Worm (Caenorhabditis elegans) whole organism, early embryonic: ENCODE measurements around the gene epg-4.

ENCODE experiments used
- F13C5.2 ChIP-seq: sonication (generic microtip); optimal IDR thresholded peaks from 2 replicates; lab custom pipeline; 2017; ENCODE audit warnings: mild to moderate bottlenecking, missing genetic modification characterization, inconsistent platforms, missing compliant biosample characterization
- ama-1 ChIP-seq: fragments of 150-350 bp; optimal IDR thresholded peaks from 2 replicates; lab custom pipeline; 2014
- ceh-13 ChIP-seq: fragments of 200-800 bp; sonication (Bioruptor generic); optimal IDR thresholded peaks from 2 replicates; lab custom pipeline; 2018; ENCODE audit warnings: mild to moderate bottlenecking, missing genetic modification characterization, missing compliant biosample characterization
- ceh-36 ChIP-seq: sonication (generic microtip); optimal IDR thresholded peaks from 2 replicates; lab custom pipeline; 2016; ENCODE audit warnings: missing genetic modification characterization, inconsistent platforms, missing compliant biosample characterization
- ets-7 ChIP-seq: sonication (generic microtip); optimal IDR thresholded peaks from 2 replicates; lab custom pipeline; 2016; ENCODE audit warnings: missing genotype, missing genetic modification characterization, missing compliant biosample characterization
- flt-1 ChIP-seq: fragments of 200-800 bp; sonication (Bioruptor generic); IDR thresholded peaks from 2 replicates; pipeline ENCODE4 v1.3.6; 2022; ENCODE audit warnings: missing genetic modification characterization, missing compliant biosample characterization
- hmg-4 ChIP-seq: fragments of 200-800 bp; sonication (Bioruptor generic); optimal IDR thresholded peaks from 2 replicates; lab custom pipeline; 2018; ENCODE audit warnings: mild to moderate bottlenecking, missing genetic modification characterization, missing compliant biosample characterization
- hnd-1 ChIP-seq: sonication (generic microtip); optimal IDR thresholded peaks from 2 replicates; lab custom pipeline; 2016; ENCODE audit warnings: missing genetic modification characterization, missing compliant biosample characterization
- sea-1 ChIP-seq: fragments of 200-800 bp; sonication (Bioruptor generic); conservative IDR thresholded peaks from 2 replicates; pipeline ENCODE4 v1.3.6; 2022; ENCODE audit warnings: missing genetic modification characterization, missing compliant biosample characterization
- tbx-11 ChIP-seq: fragments of 200-800 bp; sonication (Bioruptor generic); IDR thresholded peaks from 2 replicates; pipeline ENCODE4 v1.3.6; 2022; ENCODE audit warnings: missing genetic modification characterization, missing compliant biosample characterization
- tbx-37 ChIP-seq: fragments of 200-800 bp; sonication (Bioruptor generic); conservative IDR thresholded peaks from 2 replicates; pipeline ENCODE4 v1.3.6; 2022; ENCODE audit warnings: missing genetic modification reagents, missing genetic modification characterization, missing compliant biosample characterization
- tra-4 ChIP-seq: sonication (generic microtip); optimal IDR thresholded peaks from 2 replicates; lab custom pipeline; 2017; ENCODE audit warnings: missing genetic modification characterization, missing compliant biosample characterization

- TF ChIP-seq hnd-1 (no peak), flt-1 (GFP tag; lab: Robert Waterston, UW) (no peak), ama-1 (lab: Kevin White, UChicago) (no peak), ets-7 (tag; lab: Kevin White, UChicago) (no peak), ceh-36 (no peak), F13C5.2 (no peak), sea-1 (GFP tag; lab: Robert Waterston, UW) (no peak), tbx-37 (GFP tag; lab: Robert Waterston, UW) (no peak), ceh-13 (no peak), tbx-11 (GFP tag; lab: Robert Waterston, UW) (no peak), hmg-4 (GFP tag; lab: Kevin White, UChicago) (no peak), tra-4 (tag; lab: Kevin White, UChicago) (no peak)
These were observed 34.3 kb downstream of the epg-4 start, which contains the start of gene R151.1 for ce11 chrIII:7216226-7216625.
